Fruit fly (Drosophila melanogaster): ENCODE data around the gene RpS14b.
A peak's percentile ranks its signal among the peaks of the same experiment; 100 is the strongest.

RpS14b gene

DNA sequence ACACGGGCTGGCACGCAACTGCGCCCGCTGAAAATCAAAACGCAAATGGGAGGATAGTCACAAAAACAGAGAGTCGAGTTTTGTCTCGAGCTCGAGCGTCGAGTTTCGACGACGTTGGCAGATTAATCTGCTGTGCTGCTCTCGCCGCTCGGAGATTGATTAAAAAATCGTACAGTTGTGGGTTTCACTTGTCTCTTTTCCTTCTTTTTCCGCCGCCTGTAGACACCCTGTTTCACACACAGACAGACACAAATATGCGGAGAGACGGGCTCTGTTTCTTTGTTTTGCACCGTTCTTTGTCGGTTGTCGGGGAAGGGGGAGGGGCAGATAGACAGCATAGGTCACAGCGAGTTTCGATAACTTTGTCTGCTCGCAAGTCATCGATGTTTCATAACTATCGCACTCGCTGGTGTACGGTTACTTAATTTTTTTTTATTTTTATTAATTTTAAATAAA is 12.2 kb downstream of the RpS14b start, which contains the start of gene orion (continued):
- TF ChIP-seq HmgD (GFP tag; optimal IDR thresholded peaks at IDR 0.05) (no peak), cwo (GFP tag; optimal IDR thresholded peaks at IDR 0.05) (no peak), CG16813 (GFP tag; IDR thresholded peaks at IDR 0.05; ENCODE audit: partially characterized antibody) (peak; percentile 69), CG1602 (GFP tag; optimal IDR thresholded peaks at IDR 0.05) (no peak), pnt (GFP tag; optimal IDR thresholded peaks at IDR 0.05) (no peak), CG6765 (GFP tag; optimal IDR thresholded peaks at IDR 0.05) (no peak), Atf3 (GFP tag; optimal IDR thresholded peaks at IDR 0.05) (no peak), lola (GFP tag; optimal IDR thresholded peaks at IDR 0.05) (no peak), CG7839 (tag; optimal IDR thresholded peaks at IDR 0.05) (no peak), Abd-B (GFP tag; optimal IDR thresholded peaks at IDR 0.05) (no peak), CG8290 (GFP tag; optimal IDR thresholded peaks at IDR 0.05) (peak; percentile 47), CG8290 (tag; optimal IDR thresholded peaks at IDR 0.05) (no peak), CG18764 (GFP tag; optimal IDR thresholded peaks at IDR 0.05) (peak; percentile 76), sens-2 (GFP tag; IDR thresholded peaks at IDR 0.05) (no peak), CG8388 (GFP tag; optimal IDR thresholded peaks at IDR 0.05) (no peak), gsb (GFP tag; IDR thresholded peaks at IDR 0.05) (peak; percentile 32; the same call in 1 of the 2 replicates), Blimp-1 (GFP tag; optimal IDR thresholded peaks at IDR 0.05) (no peak), CG8765 (GFP tag; IDR thresholded peaks at IDR 0.05) (no peak), Neu2 (GFP tag; optimal IDR thresholded peaks at IDR 0.05; ENCODE audit: borderline replicate concordance) (no peak), ttk (GFP tag; IDR thresholded peaks at IDR 0.05) (no peak), lmd (GFP tag; IDR thresholded peaks at IDR 0.05) (no peak; the same call in 1 of the 2 replicates), ac (GFP tag; optimal IDR thresholded peaks at IDR 0.05) (no peak), Bgb (GFP tag; IDR thresholded peaks at IDR 0.05; ENCODE audit: partially characterized antibody) (peak; percentile 82), chinmo (GFP tag; IDR thresholded peaks at IDR 0.05; ENCODE audit: partially characterized antibody) (peak; percentile 90), ara (GFP tag; IDR thresholded peaks at IDR 0.05) (0 out of 2 replicates have a peak, but pooled peaks have one; percentile 25), CG4854 (GFP tag; optimal IDR thresholded peaks at IDR 0.05) (no peak), wor (GFP tag; IDR thresholded peaks at IDR 0.05) (no peak), CG1792 (GFP tag; optimal IDR thresholded peaks at IDR 0.05) (no peak), gfzf (GFP tag; optimal IDR thresholded peaks at IDR 0.05) (no peak), Max (GFP tag; optimal IDR thresholded peaks at IDR 0.05) (no peak), CG12155 (GFP tag; optimal IDR thresholded peaks at IDR 0.05) (peak; percentile 67), ewg (GFP tag; optimal IDR thresholded peaks at IDR 0.05) (no peak), CG14441 (GFP tag; IDR thresholded peaks at IDR 0.05) (peak; percentile 8; the same call in 1 of the 2 replicates), Adf1 (GFP tag; IDR thresholded peaks at IDR 0.05) (peak; percentile 49; the same call in 1 of the 2 replicates), Sin3A (optimal IDR thresholded peaks at IDR 0.05) (no peak), CG7745 (tag; optimal IDR thresholded peaks at IDR 0.05) (no peak), Xbp1 (GFP tag; optimal IDR thresholded peaks at IDR 0.05) (peak; percentile 8), Awh (GFP tag; IDR thresholded peaks at IDR 0.05) (no peak), CG18619 (GFP tag; optimal IDR thresholded peaks at IDR 0.05) (no peak), ash1 (GFP tag; optimal IDR thresholded peaks at IDR 0.05) (no peak), CG42726 (GFP tag; IDR thresholded peaks at IDR 0.05; ENCODE audit: partially characterized antibody) (peak; percentile 62; the same call in 1 of the 2 replicates), CG2875 (GFP tag; optimal IDR thresholded peaks at IDR 0.05) (peak; percentile 9), danr (GFP tag; IDR thresholded peaks at IDR 0.05) (no peak), C15 (GFP tag; IDR thresholded peaks at IDR 0.05) (no peak), crol (GFP tag; IDR thresholded peaks at IDR 0.05) (peak; percentile 95), Stat92E (GFP tag; optimal IDR thresholded peaks at IDR 0.05) (no peak), Nf-YB (GFP tag; optimal IDR thresholded peaks at IDR 0.05) (no peak), CG3847 (GFP tag; IDR thresholded peaks at IDR 0.05) (peak; percentile 32; the same call in 1 of the 2 replicates), CG8924 (tag; optimal IDR thresholded peaks at IDR 0.05) (peak; percentile 41), CG7963 (GFP tag; IDR thresholded peaks at IDR 0.05; ENCODE audit: partially characterized antibody) (peak; percentile 56; the same call in 2 of the 3 replicates)
